Fruit fly (Drosophila melanogaster): ENCODE data around the gene CG5909.

DNA sequence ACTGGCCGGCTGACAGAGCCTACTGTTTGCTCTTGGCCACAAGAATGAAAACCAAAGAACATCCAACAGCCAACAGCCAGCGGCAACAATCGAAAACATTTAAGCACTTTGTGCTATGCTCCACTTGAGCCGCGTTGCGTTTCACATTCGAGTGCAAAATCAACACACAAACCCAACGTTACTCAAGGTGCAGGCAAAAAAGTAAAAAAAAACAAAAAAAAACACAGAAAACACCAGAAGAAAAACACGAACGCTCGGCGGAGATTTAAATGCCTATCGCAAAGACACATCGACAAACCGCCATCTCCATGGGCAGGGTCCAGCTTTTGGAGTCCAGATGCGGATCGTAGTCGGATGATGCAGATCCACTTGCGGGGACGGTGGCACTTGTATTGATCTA is 42.9 kb downstream of the CG5909 start:
- TF ChIP-seq usp (GFP tag; optimal IDR thresholded peaks at IDR 0.05) (no peak), Myc (optimal IDR thresholded peaks at IDR 0.05) (no peak), CrebA (GFP tag; optimal IDR thresholded peaks at IDR 0.05; ENCODE audit: borderline replicate concordance) (no peak), psq (GFP tag; optimal IDR thresholded peaks at IDR 0.05) (no peak)

Data from whole organism, wandering third instar larva.